Worm (Caenorhabditis elegans) whole organism, mixed stage, embryonic: Measurements from ENCODE around the gene acs-2.

ENCODE experiments used
- M03D4.4 ChIP-seq: sonication (generic microtip); optimal IDR thresholded peaks from 2 replicates; lab custom pipeline; 2017; ENCODE audit warnings: mild to moderate bottlenecking, missing genetic modification characterization, missing compliant biosample characterization
- bed-3 ChIP-seq: fragments of 200-800 bp; sonication (Bioruptor generic); optimal IDR thresholded peaks from 3 replicates; lab custom pipeline; 2018; ENCODE audit warnings: mild to moderate bottlenecking, missing genetic modification characterization, moderate library complexity, missing compliant biosample characterization
- blmp-1 ChIP-seq: fragments of 150-350 bp; optimal IDR thresholded peaks from 2 replicates; lab custom pipeline; 2014; ENCODE audit warnings: missing biosample characterization, missing genetic modification characterization
- ceh-39 ChIP-seq: fragments of 150-350 bp; optimal IDR thresholded peaks from 2 replicates; lab custom pipeline; 2014; ENCODE audit warnings: missing biosample characterization, missing genetic modification characterization
- ceh-43 ChIP-seq: fragments of 200-800 bp; sonication (Bioruptor generic); optimal IDR thresholded peaks from 2 replicates; lab custom pipeline; 2018; ENCODE audit warnings: mild to moderate bottlenecking, missing genetic modification characterization, moderate library complexity, missing compliant biosample characterization
- ceh-83 ChIP-seq: fragments of 200-800 bp; sonication (Bioruptor generic); optimal IDR thresholded peaks from 2 replicates; lab custom pipeline; 2018; ENCODE audit warnings: mild to moderate bottlenecking, missing genetic modification characterization, missing compliant biosample characterization
- ces-1 ChIP-seq: fragments of 150-350 bp; optimal IDR thresholded peaks from 2 replicates; lab custom pipeline; 2014; ENCODE audit warnings: missing biosample characterization, missing genetic modification reagents, missing genetic modification characterization
- cnd-1 ChIP-seq: fragments of 200-800 bp; sonication (Bioruptor generic); optimal IDR thresholded peaks from 2 replicates; lab custom pipeline; 2018; ENCODE audit warnings: mild to moderate bottlenecking, missing genetic modification characterization, missing compliant biosample characterization
- drap-1 ChIP-seq: fragments of 200-800 bp; sonication (Bioruptor generic); optimal IDR thresholded peaks from 3 replicates; lab custom pipeline; 2018; ENCODE audit warnings: mild to moderate bottlenecking, missing genetic modification characterization, missing compliant biosample characterization
- elt-1 ChIP-seq: sonication (generic microtip); optimal IDR thresholded peaks from 2 replicates; lab custom pipeline; 2017; ENCODE audit warnings: missing genetic modification characterization, mild to moderate bottlenecking, missing compliant biosample characterization, antibody characterized with exemption, moderate library complexity, borderline replicate concordance; ENCODE audit not compliant: insufficient read depth
- elt-3 ChIP-seq: fragments of 150-350 bp; optimal IDR thresholded peaks from 2 replicates; lab custom pipeline; 2014; ENCODE audit warnings: missing biosample characterization, missing genetic modification characterization
- flh-1 ChIP-seq: fragments of 200-800 bp; sonication (Bioruptor generic); optimal IDR thresholded peaks from 2 replicates; lab custom pipeline; 2018; ENCODE audit warnings: mild to moderate bottlenecking, missing genetic modification characterization, moderate library complexity, missing compliant biosample characterization
- ham-2 ChIP-seq: fragments of 200-800 bp; sonication (Bioruptor generic); optimal IDR thresholded peaks from 2 replicates; lab custom pipeline; 2018; ENCODE audit warnings: mild to moderate bottlenecking, missing genetic modification characterization, missing compliant biosample characterization
- hlh-1 ChIP-seq: fragments of 150-350 bp; optimal IDR thresholded peaks from 2 replicates; lab custom pipeline; 2014; ENCODE audit warnings: missing biosample characterization, missing genetic modification reagents, missing genetic modification characterization
- lin-13 ChIP-seq: fragments of 150-350 bp; optimal IDR thresholded peaks from 2 replicates; lab custom pipeline; 2014; ENCODE audit warnings: missing biosample characterization, missing genetic modification characterization
- lin-32 ChIP-seq: fragments of 200-800 bp; sonication (Bioruptor generic); optimal IDR thresholded peaks from 2 replicates; lab custom pipeline; 2018; ENCODE audit warnings: mild to moderate bottlenecking, missing genetic modification characterization, missing compliant biosample characterization
- lsy-2 ChIP-seq: fragments of 150-350 bp; optimal IDR thresholded peaks from 2 replicates; lab custom pipeline; 2014; ENCODE audit warnings: missing biosample characterization, missing genetic modification characterization
- mab-5 ChIP-seq: fragments of 150-350 bp; optimal IDR thresholded peaks from 2 replicates; lab custom pipeline; 2014; ENCODE audit warnings: missing biosample characterization, missing genetic modification characterization
- mep-1 ChIP-seq: fragments of 150-350 bp; optimal IDR thresholded peaks from 2 replicates; lab custom pipeline; 2017; ENCODE audit warnings: missing biosample characterization, missing genetic modification reagents, missing genetic modification characterization, inconsistent platforms
- mls-2 ChIP-seq: sonication (generic microtip); optimal IDR thresholded peaks from 2 replicates; lab custom pipeline; 2016; ENCODE audit warnings: mild to moderate bottlenecking, missing genetic modification characterization, moderate library complexity, missing compliant biosample characterization
- nhr-12 ChIP-seq: fragments of 150-350 bp; optimal IDR thresholded peaks from 2 replicates; lab custom pipeline; 2014; ENCODE audit warnings: missing biosample characterization, missing genetic modification characterization
- nhr-2 ChIP-seq: fragments of 150-350 bp; optimal IDR thresholded peaks from 2 replicates; lab custom pipeline; 2014; ENCODE audit warnings: missing biosample characterization, missing genetic modification characterization
- nhr-237 ChIP-seq: fragments of 150-350 bp; optimal IDR thresholded peaks from 2 replicates; lab custom pipeline; 2014; ENCODE audit warnings: missing biosample characterization, missing genetic modification characterization
- nhr-28 ChIP-seq: fragments of 150-350 bp; optimal IDR thresholded peaks from 2 replicates; lab custom pipeline; 2014; ENCODE audit warnings: missing biosample characterization, missing genetic modification characterization
- nhr-76 ChIP-seq: sonication (generic microtip); optimal IDR thresholded peaks from 2 replicates; lab custom pipeline; 2017; ENCODE audit warnings: missing biosample characterization, missing genetic modification characterization
- pha-4 ChIP-seq: fragments of 150-350 bp; optimal IDR thresholded peaks from 2 replicates; lab custom pipeline; 2018; ENCODE audit warnings: missing biosample characterization, missing genetic modification reagents, missing genetic modification characterization
- sem-2 ChIP-seq: fragments of 200-800 bp; sonication (Bioruptor generic); optimal IDR thresholded peaks from 2 replicates; lab custom pipeline; 2018; ENCODE audit warnings: mild to moderate bottlenecking, missing genetic modification characterization, missing compliant biosample characterization
- snpc-4 ChIP-seq: fragments of 150-350 bp; optimal IDR thresholded peaks from 2 replicates; lab custom pipeline; 2014; ENCODE audit warnings: missing biosample characterization, missing genetic modification characterization
- sptf-1 ChIP-seq: sonication (generic microtip); optimal IDR thresholded peaks from 2 replicates; lab custom pipeline; 2017; ENCODE audit warnings: mild to moderate bottlenecking, missing genetic modification characterization, moderate library complexity, missing compliant biosample characterization
- tbx-8 ChIP-seq: fragments of 200-800 bp; sonication (Bioruptor generic); optimal IDR thresholded peaks from 2 replicates; lab custom pipeline; 2018; ENCODE audit warnings: mild to moderate bottlenecking, missing genetic modification characterization, moderate library complexity, missing compliant biosample characterization
- unc-120 ChIP-seq: sonication (generic microtip); optimal IDR thresholded peaks from 2 replicates; lab custom pipeline; 2017; ENCODE audit warnings: missing genetic modification characterization, missing compliant biosample characterization; ENCODE audit not compliant: poor library complexity, severe bottlenecking
- unc-39 ChIP-seq: fragments of 150-350 bp; optimal IDR thresholded peaks from 2 replicates; lab custom pipeline; 2014; ENCODE audit warnings: missing biosample characterization, missing genetic modification characterization
- unc-62 ChIP-seq: fragments of 150-350 bp; optimal IDR thresholded peaks from 2 replicates; lab custom pipeline; 2014; ENCODE audit warnings: missing biosample characterization, missing genetic modification reagents, missing genetic modification characterization
- zip-8 ChIP-seq: fragments of 150-350 bp; optimal IDR thresholded peaks from 2 replicates; lab custom pipeline; 2014; ENCODE audit warnings: missing biosample characterization, missing genetic modification characterization
- ztf-11 ChIP-seq: fragments of 150-350 bp; optimal IDR thresholded peaks from 2 replicates; lab custom pipeline; 2014; ENCODE audit warnings: missing biosample characterization, missing genetic modification characterization

acs-2 gene

DNA sequence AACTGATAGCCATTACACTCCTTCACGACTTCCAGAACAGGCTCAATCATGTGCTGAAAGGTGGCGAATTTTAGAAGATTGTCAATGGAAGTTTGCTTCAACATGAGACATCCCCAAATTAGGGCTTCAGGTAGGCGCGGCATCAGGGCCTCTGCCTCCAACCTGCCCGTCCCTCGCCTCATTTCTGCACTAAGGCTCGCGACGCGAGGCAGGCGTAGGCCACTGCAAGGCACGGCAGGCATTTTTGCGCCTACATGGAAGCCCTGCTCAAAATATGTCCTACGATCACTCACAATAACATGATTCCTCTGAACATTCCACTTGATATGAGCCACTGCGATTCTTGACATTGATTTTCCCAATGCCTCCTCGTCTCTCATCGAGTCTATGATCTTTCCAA is 23.9 kb upstream of the acs-2 start:
- TF ChIP-seq ces-1 (GFP tag; lab: Kevin White, UChicago) (no peak), nhr-237 (tag; lab: Kevin White, UChicago) (no peak), ceh-83 (GFP tag; lab: Kevin White, UChicago) (no peak), pha-4 (tag; lab: Kevin White, UChicago) (no peak), snpc-4 (tag; lab: Kevin White, UChicago) (no peak), ham-2 (no peak), unc-62 (GFP tag; lab: Kevin White, UChicago) (no peak), mep-1 (tag; lab: Kevin White, UChicago) (no peak), unc-120 (tag; lab: Kevin White, UChicago) (no peak), nhr-76 (no peak), unc-39 (no peak), flh-1 (GFP tag; lab: Kevin White, UChicago) (no peak), sptf-1 (no peak)

ce11 chrV:15544898-15545297 is 22.3 kb upstream of the acs-2 start, which contains the start of gene glb-14:
Gene glb-14 (minus strand): TSS chrV:15544994.
- TF ChIP-seq sem-2 (GFP tag; lab: Kevin White, UChicago) (no peak), mls-2 (tag; lab: Kevin White, UChicago) (no peak)

DNA sequence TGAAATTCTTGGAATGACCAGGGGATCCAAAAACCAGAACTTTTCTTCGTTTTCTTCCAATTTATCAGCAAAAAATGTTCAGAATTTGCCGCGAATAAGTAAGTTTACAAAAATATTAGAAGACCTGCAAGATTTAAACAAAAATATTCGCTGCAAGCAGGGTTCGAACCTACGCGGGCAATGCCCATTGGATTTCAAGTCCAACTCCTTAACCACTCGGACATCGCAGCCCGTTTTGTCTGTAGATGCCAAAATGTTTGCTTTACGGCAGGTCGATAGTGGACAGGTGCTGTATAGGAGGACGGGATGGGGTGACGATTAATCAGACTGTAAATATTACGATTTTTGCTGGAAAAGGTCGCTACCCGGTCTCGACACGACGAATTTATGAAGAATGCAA is 19.5 kb upstream of the acs-2 start:
- TF ChIP-seq pha-4 (tag; lab: Kevin White, UChicago) (no peak), sptf-1 (peak; percentile 17), lin-32 (GFP tag; lab: Kevin White, UChicago) (no peak), lin-13 (tag; lab: Kevin White, UChicago) (no peak), nhr-28 (tag; lab: Kevin White, UChicago) (no peak), drap-1 (GFP tag; lab: Kevin White, UChicago) (peak; percentile 62), mls-2 (tag; lab: Kevin White, UChicago) (no peak)

DNA sequence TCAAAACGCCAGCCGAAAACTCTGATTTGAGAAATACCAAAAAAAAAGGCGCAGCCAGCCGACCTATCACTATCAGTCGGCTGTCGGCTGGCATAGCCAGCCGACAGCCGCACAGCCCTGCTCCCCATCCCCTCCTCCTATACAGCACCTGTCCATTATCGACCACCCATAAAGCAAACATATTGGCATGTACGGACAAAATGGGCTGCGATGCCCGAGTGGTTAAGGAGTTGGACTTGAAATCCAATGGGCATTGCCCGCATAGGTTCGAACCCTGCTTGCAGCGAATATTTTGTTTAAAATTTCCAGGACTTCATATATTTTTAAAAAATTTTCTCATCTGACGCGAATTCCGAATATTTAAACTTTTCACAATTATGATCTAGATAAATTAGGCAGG is 16.8 kb upstream of the acs-2 start:
- TF ChIP-seq elt-3 (tag; lab: Kevin White, UChicago): no peak
- peak; percentile 7 for TF ChIP-seq drap-1 (GFP tag; lab: Kevin White, UChicago)
- TF ChIP-seq, all 35 proteins: peak for 1

ce11 chrV:15551642-15552041 is 15.6 kb upstream of the acs-2 start:
- TF ChIP-seq hlh-1 (tag; lab: Kevin White, UChicago) (peak; percentile 19), unc-39 (no peak), snpc-4 (tag; lab: Kevin White, UChicago) (no peak), unc-120 (tag; lab: Kevin White, UChicago) (peak; percentile 74), pha-4 (tag; lab: Kevin White, UChicago) (no peak), elt-3 (tag; lab: Kevin White, UChicago) (no peak), unc-62 (GFP tag; lab: Kevin White, UChicago) (no peak), ces-1 (GFP tag; lab: Kevin White, UChicago) (peak; percentile 30), lin-13 (tag; lab: Kevin White, UChicago) (peak; percentile 6), flh-1 (GFP tag; lab: Kevin White, UChicago) (peak; percentile 42), nhr-12 (no peak), sptf-1 (peak; percentile 93), mls-2 (tag; lab: Kevin White, UChicago) (peak; percentile 91), nhr-28 (tag; lab: Kevin White, UChicago) (peak; percentile 19), elt-1 (tag; lab: Kevin White, UChicago) (no peak), zip-8 (tag; lab: Kevin White, UChicago) (no peak), blmp-1 (tag; lab: Kevin White, UChicago) (no peak), ceh-83 (GFP tag; lab: Kevin White, UChicago) (peak; percentile 93), sem-2 (GFP tag; lab: Kevin White, UChicago) (peak; percentile 77), drap-1 (GFP tag; lab: Kevin White, UChicago) (peak; percentile 99), ceh-39 (tag; lab: Kevin White, UChicago) (no peak), ceh-43 (peak; percentile 83), ztf-11 (tag; lab: Kevin White, UChicago) (peak; percentile 23), lsy-2 (tag; lab: Kevin White, UChicago) (peak; percentile 19), nhr-2 (tag; lab: Kevin White, UChicago) (no peak), nhr-76 (no peak), cnd-1 (tag; lab: Kevin White, UChicago) (peak; percentile 85), tbx-8 (peak; percentile 68), lin-32 (GFP tag; lab: Kevin White, UChicago) (peak; percentile 71), nhr-237 (tag; lab: Kevin White, UChicago) (no peak), bed-3 (peak; percentile 68), ham-2 (peak; percentile 70), mab-5 (tag; lab: Kevin White, UChicago) (no peak), mep-1 (tag; lab: Kevin White, UChicago) (no peak), M03D4.4 (peak; percentile 91)
